Worm (Caenorhabditis elegans) whole organism, L1 larva: ENCODE measurements around the gene dph-3.

Experiments
- C16A3.4 ChIP-seq: fragments of 150-350 bp; optimal IDR thresholded peaks from 2 replicates; lab custom pipeline; 2014; ENCODE audit warnings: missing biosample characterization, missing genetic modification characterization
- C34B4.2 ChIP-seq: sonication (generic microtip); optimal IDR thresholded peaks from 2 replicates; lab custom pipeline; 2017; ENCODE audit warnings: mild to moderate bottlenecking, missing genetic modification characterization, missing compliant biosample characterization
- alr-1 ChIP-seq: fragments of 200-800 bp; sonication (Bioruptor generic); optimal IDR thresholded peaks from 2 replicates; lab custom pipeline; 2018; ENCODE audit warnings: borderline replicate concordance, mild to moderate bottlenecking, missing genetic modification characterization, missing compliant biosample characterization
- aly-2 ChIP-seq: fragments of 150-350 bp; optimal IDR thresholded peaks from 2 replicates; lab custom pipeline; 2014; ENCODE audit warnings: missing biosample characterization, missing genetic modification characterization
- blmp-1 ChIP-seq: fragments of 150-350 bp; optimal IDR thresholded peaks from 2 replicates; lab custom pipeline; 2014; ENCODE audit warnings: missing biosample characterization, missing genetic modification characterization
- ceh-8 ChIP-seq: fragments of 200-800 bp; sonication (Bioruptor generic); optimal IDR thresholded peaks from 2 replicates; lab custom pipeline; 2018; ENCODE audit warnings: mild to moderate bottlenecking, missing genetic modification characterization, moderate library complexity, missing compliant biosample characterization
- ceh-82 ChIP-seq, 3 experiments: fragments of 150-350 bp in 1 of 3; sonication (generic microtip) in 2 of 3; optimal IDR thresholded peaks; 2 replicates each; lab custom pipeline; 2014 to 2017; ENCODE audit warnings: missing biosample characterization in 3 of 3, missing genetic modification characterization in 3 of 3
- dpl-1 ChIP-seq, 3 experiments: fragments of 150-350 bp in 2 of 3; sonication (generic microtip) in 1 of 3; optimal IDR thresholded peaks; 2 replicates each; lab custom pipeline; 2014 to 2017; ENCODE audit warnings: missing biosample characterization in 3 of 3, missing genetic modification characterization in 3 of 3, missing genetic modification reagents in 3 of 3
- dsc-1 ChIP-seq: sonication (generic microtip); optimal IDR thresholded peaks from 2 replicates; lab custom pipeline; 2016; ENCODE audit warnings: mild to moderate bottlenecking, missing genetic modification characterization, missing compliant biosample characterization
- efl-3 ChIP-seq: fragments of 200-800 bp; sonication (Bioruptor generic); optimal IDR thresholded peaks from 2 replicates; lab custom pipeline; 2018; ENCODE audit warnings: mild to moderate bottlenecking, missing genetic modification characterization, missing compliant biosample characterization
- egl-13 ChIP-seq: sonication (generic microtip); optimal IDR thresholded peaks from 2 replicates; lab custom pipeline; 2016; ENCODE audit warnings: missing genotype, missing genetic modification reagents, missing genetic modification characterization, missing compliant biosample characterization
- elt-2 ChIP-seq: sonication (generic microtip); optimal IDR thresholded peaks from 2 replicates; lab custom pipeline; 2016; ENCODE audit warnings: missing genetic modification characterization, mild to moderate bottlenecking, inconsistent platforms, missing compliant biosample characterization, missing genetic modification reagents
- ets-5 ChIP-seq: fragments of 200-800 bp; sonication (Bioruptor generic); IDR thresholded peaks from 2 replicates; pipeline ENCODE4 v1.3.6; 2022; ENCODE audit warnings: missing genetic modification characterization, missing compliant biosample characterization
- fkh-10 ChIP-seq: sonication (generic microtip); optimal IDR thresholded peaks from 2 replicates; lab custom pipeline; 2017; ENCODE audit warnings: missing biosample characterization, missing genetic modification reagents, missing genetic modification characterization
- fkh-4 ChIP-seq: sonication (generic microtip); optimal IDR thresholded peaks from 2 replicates; lab custom pipeline; 2016; ENCODE audit warnings: missing compliant biosample characterization, missing genetic modification characterization, borderline replicate concordance
- grh-1 ChIP-seq: fragments of 200-800 bp; sonication (Bioruptor generic); IDR thresholded peaks from 2 replicates; pipeline ENCODE4 v1.3.6; 2022; ENCODE audit warnings: missing genetic modification reagents, missing genetic modification characterization, missing compliant biosample characterization
- hlh-17 ChIP-seq: fragments of 200-800 bp; sonication (Bioruptor generic); optimal IDR thresholded peaks from 2 replicates; lab custom pipeline; 2018; ENCODE audit warnings: missing genetic modification characterization, mild to moderate bottlenecking, missing compliant biosample characterization, moderate library complexity, borderline replicate concordance
- hlh-4 ChIP-seq: sonication (generic microtip); optimal IDR thresholded peaks from 2 replicates; lab custom pipeline; 2016; ENCODE audit warnings: mild to moderate bottlenecking, missing genetic modification characterization, missing compliant biosample characterization
- hpl-2 ChIP-seq: fragments of 150-350 bp; optimal IDR thresholded peaks from 2 replicates; lab custom pipeline; 2014; ENCODE audit warnings: missing biosample characterization, missing genetic modification reagents, missing genetic modification characterization
- irx-1 ChIP-seq: sonication (generic microtip); optimal IDR thresholded peaks from 2 replicates; lab custom pipeline; 2016; ENCODE audit warnings: missing genetic modification characterization, missing compliant biosample characterization
- jun-1 ChIP-seq: fragments of 150-350 bp; optimal IDR thresholded peaks from 2 replicates; lab custom pipeline; 2014; ENCODE audit warnings: missing biosample characterization, missing genetic modification reagents, missing genetic modification characterization
- lin-13 ChIP-seq: fragments of 150-350 bp; optimal IDR thresholded peaks from 2 replicates; lab custom pipeline; 2014; ENCODE audit warnings: missing biosample characterization, missing genetic modification reagents, missing genetic modification characterization
- lin-14 ChIP-seq: fragments of 200-800 bp; sonication (Bioruptor generic); optimal IDR thresholded peaks from 2 replicates; lab custom pipeline; 2018; ENCODE audit warnings: mild to moderate bottlenecking, missing genetic modification characterization, moderate library complexity, missing compliant biosample characterization
- lin-35 ChIP-seq, 2 experiments: fragments of 150-350 bp; optimal IDR thresholded peaks; 2 replicates each; lab custom pipeline; 2014; ENCODE audit warnings: missing biosample characterization in 2 of 2, missing genetic modification characterization in 2 of 2, missing genetic modification reagents in 2 of 2
- lir-3 ChIP-seq: sonication (generic microtip); optimal IDR thresholded peaks from 2 replicates; lab custom pipeline; 2016; ENCODE audit warnings: mild to moderate bottlenecking, missing genetic modification characterization, moderate library complexity, missing compliant biosample characterization; ENCODE audit not compliant: poor library complexity
- lsy-2 ChIP-seq, 2 experiments: fragments of 150-350 bp; optimal IDR thresholded peaks; 2 replicates each; lab custom pipeline; 2014; ENCODE audit warnings: missing biosample characterization in 2 of 2, missing genetic modification characterization in 2 of 2
- mdl-1 ChIP-seq, 2 experiments: fragments of 150-350 bp; optimal IDR thresholded peaks; 2 replicates each; lab custom pipeline; 2014 to 2017; ENCODE audit warnings: missing biosample characterization in 2 of 2, missing genetic modification characterization in 2 of 2, inconsistent platforms in 1 of 2
- mep-1 ChIP-seq: fragments of 150-350 bp; optimal IDR thresholded peaks from 2 replicates; lab custom pipeline; 2014; ENCODE audit warnings: missing biosample characterization, missing genetic modification characterization
- nhr-11 ChIP-seq: fragments of 150-350 bp; optimal IDR thresholded peaks from 2 replicates; lab custom pipeline; 2014; ENCODE audit warnings: missing biosample characterization, missing genetic modification characterization
- nhr-12 ChIP-seq: sonication (generic microtip); optimal IDR thresholded peaks from 2 replicates; lab custom pipeline; 2017; ENCODE audit warnings: missing biosample characterization, missing genetic modification characterization
- nhr-47 ChIP-seq: sonication (generic microtip); optimal IDR thresholded peaks from 2 replicates; lab custom pipeline; 2016; ENCODE audit warnings: mild to moderate bottlenecking, missing genetic modification characterization, moderate library complexity, missing compliant biosample characterization
- nhr-71 ChIP-seq: sonication (generic microtip); optimal IDR thresholded peaks from 2 replicates; lab custom pipeline; 2016; ENCODE audit warnings: mild to moderate bottlenecking, missing genetic modification characterization, moderate library complexity, missing compliant biosample characterization
- nhr-84 ChIP-seq: sonication (generic microtip); optimal IDR thresholded peaks from 2 replicates; lab custom pipeline; 2017; ENCODE audit warnings: missing biosample characterization, missing genetic modification characterization
- nhr-85 ChIP-seq: sonication (generic microtip); peaks from one replicate; lab custom pipeline; 2016; ENCODE audit warnings: missing genetic modification characterization, inconsistent platforms, missing compliant biosample characterization
- nhr-90 ChIP-seq: sonication (generic microtip); optimal IDR thresholded peaks from 2 replicates; lab custom pipeline; 2016; ENCODE audit warnings: mild to moderate bottlenecking, missing genetic modification characterization, missing compliant biosample characterization; ENCODE audit not compliant: poor library complexity
- rnt-1 ChIP-seq: sonication (generic microtip); optimal IDR thresholded peaks from 2 replicates; lab custom pipeline; 2016; ENCODE audit warnings: mild to moderate bottlenecking, missing genetic modification characterization, moderate library complexity, missing compliant biosample characterization
- sptf-1 ChIP-seq: fragments of 150-350 bp; optimal IDR thresholded peaks from 2 replicates; lab custom pipeline; 2014; ENCODE audit warnings: missing biosample characterization, missing genetic modification characterization
- swsn-7 ChIP-seq: sonication (generic microtip); optimal IDR thresholded peaks from 2 replicates; lab custom pipeline; 2016; ENCODE audit warnings: missing genetic modification characterization, missing compliant biosample characterization
- tbx-2 ChIP-seq: sonication (generic microtip); optimal IDR thresholded peaks from 2 replicates; lab custom pipeline; 2016; ENCODE audit warnings: missing genetic modification characterization, missing compliant biosample characterization
- unc-130 ChIP-seq: fragments of 150-350 bp; optimal IDR thresholded peaks from 2 replicates; lab custom pipeline; 2017; ENCODE audit warnings: missing biosample characterization, missing genetic modification characterization, inconsistent platforms
- xbp-1 ChIP-seq: sonication (generic microtip); optimal IDR thresholded peaks from 2 replicates; lab custom pipeline; 2016; ENCODE audit warnings: missing genetic modification characterization, missing compliant biosample characterization
- zag-1 ChIP-seq: fragments of 150-350 bp; optimal IDR thresholded peaks from 2 replicates; lab custom pipeline; 2014; ENCODE audit warnings: missing biosample characterization, missing genetic modification characterization
- ztf-11 ChIP-seq, 2 experiments: sonication (generic microtip); optimal IDR thresholded peaks; 2 replicates each; lab custom pipeline; 2016 to 2017; ENCODE audit warnings: missing genetic modification characterization in 2 of 2, missing biosample characterization in 1 of 2, missing compliant biosample characterization in 1 of 2

The dph-3 gene

ce11 chrIV:9657753-9658152 lies 49.2 kb upstream of the dph-3 start, which contains the start of gene acc-1:
Gene acc-1 (plus strand): TSS chrIV:9658053.
- TF ChIP-seq alr-1 (tag; lab: Kevin White, UChicago) (no peak), lir-3 (tag; lab: Kevin White, UChicago) (no peak), mdl-1 (tag; optimal IDR thresholded peaks at IDR 0.05; lab: Kevin White, UChicago) (no peak), lsy-2 (tag; optimal IDR thresholded peaks at IDR 0.05; lab: Kevin White, UChicago) (no peak), egl-13 (no peak), fkh-4 (tag; lab: Kevin White, UChicago) (no peak), hlh-4 (tag; lab: Kevin White, UChicago) (no peak), nhr-47 (tag; lab: Kevin White, UChicago) (no peak), nhr-90 (tag; lab: Kevin White, UChicago) (no peak), efl-3 (GFP tag; lab: Kevin White, UChicago) (no peak)

DNA sequence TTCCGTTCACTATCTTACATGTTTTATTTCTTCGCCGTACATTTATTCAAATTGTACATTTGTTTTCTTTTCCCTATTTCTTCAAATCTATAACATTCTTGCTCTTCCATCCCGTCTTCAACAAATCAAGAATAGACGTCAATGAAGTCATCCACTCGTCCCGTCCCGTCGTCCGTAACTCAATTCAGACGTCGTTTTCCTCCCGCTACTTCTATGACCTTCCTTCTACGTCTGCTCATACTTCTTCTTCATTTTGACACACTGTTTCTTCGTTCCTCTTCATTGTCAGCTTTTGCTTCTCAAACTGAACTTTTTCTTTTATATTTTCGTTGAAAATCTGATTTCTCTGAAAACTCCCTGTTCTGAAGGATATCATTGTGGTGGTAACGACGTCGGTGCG lies 46.9 kb upstream of the dph-3 start:
- TF ChIP-seq lin-14 (GFP tag; lab: Kevin White, UChicago) (peak; percentile 28), aly-2 (no peak), fkh-10 (GFP tag; lab: Kevin White, UChicago) (peak; percentile 62), blmp-1 (tag; lab: Kevin White, UChicago) (no peak), jun-1 (tag; lab: Kevin White, UChicago) (no peak), elt-2 (tag; lab: Kevin White, UChicago) (no peak)

- TF ChIP-seq tbx-2 (tag; lab: Kevin White, UChicago) (no peak), ceh-8 (GFP tag; lab: Kevin White, UChicago) (no peak), nhr-11 (no peak), mdl-1 (tag; optimal IDR thresholded peaks at IDR 0.05; lab: Kevin White, UChicago) (no peak), aly-2 (no peak), unc-130 (tag; lab: Kevin White, UChicago) (no peak), dpl-1 (GFP tag; optimal IDR thresholded peaks at IDR 0.05; lab: Kevin White, UChicago) (no peak), lir-3 (tag; lab: Kevin White, UChicago) (no peak), xbp-1 (tag; lab: Kevin White, UChicago) (no peak), ceh-82 (tag; optimal IDR thresholded peaks at IDR 0.05; lab: Kevin White, UChicago) (no peak), nhr-12 (tag; lab: Kevin White, UChicago) (no peak), nhr-84 (no peak), grh-1 (GFP tag; lab: Robert Waterston, UW) (no peak), lsy-2 (tag; optimal IDR thresholded peaks at IDR 0.05; lab: Kevin White, UChicago) (peak in 1 of 2 experiments; percentile 10), mep-1 (peak; percentile 17), dsc-1 (tag; lab: Kevin White, UChicago) (no peak), lin-35 (GFP tag; optimal IDR thresholded peaks at IDR 0.05; lab: Kevin White, UChicago) (no peak), sptf-1 (tag; lab: Kevin White, UChicago) (no peak), nhr-71 (tag; lab: Kevin White, UChicago) (no peak), irx-1 (tag; lab: Kevin White, UChicago) (no peak), C16A3.4 (tag; lab: Kevin White, UChicago) (no peak), swsn-7 (tag; lab: Kevin White, UChicago) (no peak), lin-13 (GFP tag; lab: Kevin White, UChicago) (no peak), ztf-11 (tag; optimal IDR thresholded peaks at IDR 0.05; lab: Kevin White, UChicago) (no peak), lin-14 (GFP tag; lab: Kevin White, UChicago) (peak; percentile 11), zag-1 (tag; lab: Kevin White, UChicago) (no peak), hlh-17 (GFP tag; lab: Kevin White, UChicago) (no peak), hpl-2 (no peak), fkh-4 (tag; lab: Kevin White, UChicago) (no peak), rnt-1 (tag; lab: Kevin White, UChicago) (no peak), egl-13 (no peak), hlh-4 (tag; lab: Kevin White, UChicago) (no peak), ets-5 (GFP tag; lab: Robert Waterston, UW) (no peak), blmp-1 (tag; lab: Kevin White, UChicago) (no peak), nhr-85 (tag; lab: Kevin White, UChicago) (peak; percentile 73), C34B4.2 (no peak), elt-2 (tag; lab: Kevin White, UChicago) (peak; percentile 4), nhr-47 (tag; lab: Kevin White, UChicago) (peak; percentile 0)
Observed at ce11 chrIV:9667084-9667483, 39.9 kb upstream of the dph-3 start.
